Fruit fly (Drosophila melanogaster) whole organism, wandering third instar larva: ENCODE results near the gene Cpr67Fb.

ENCODE experiments used
- Abd-B ChIP-seq: fragments of >200 bp; optimal IDR thresholded peaks from 2 replicates; lab custom pipeline; 2017; ENCODE audit warnings: missing biosample characterization, missing genetic modification characterization
- CG32264 ChIP-seq: fragments of 200-800 bp; sonication (Bioruptor generic); optimal IDR thresholded peaks from 2 replicates; lab custom pipeline; 2016; ENCODE audit warnings: missing biosample characterization, missing genetic modification characterization
- CrebA ChIP-seq: fragments of 200-800 bp; sonication (Bioruptor generic); optimal IDR thresholded peaks from 2 replicates; lab custom pipeline; 2016; ENCODE audit warnings: missing biosample characterization, mild to moderate bottlenecking, missing genetic modification characterization, borderline replicate concordance
- Dfd ChIP-seq: fragments of >200 bp; optimal IDR thresholded peaks from 2 replicates; lab custom pipeline; 2017; ENCODE audit warnings: missing biosample characterization, missing genetic modification characterization
- Hr78 ChIP-seq: fragments of >200 bp; optimal IDR thresholded peaks from 2 replicates; lab custom pipeline; 2017; ENCODE audit warnings: missing biosample characterization, missing genetic modification characterization
- Jra ChIP-seq: sonication (Bioruptor generic); optimal IDR thresholded peaks from 2 replicates; lab custom pipeline; 2016; ENCODE audit warnings: missing biosample characterization, missing genetic modification characterization
- brk ChIP-seq: fragments of 200-800 bp; sonication (Bioruptor generic); optimal IDR thresholded peaks from 2 replicates; lab custom pipeline; 2016; ENCODE audit warnings: missing biosample characterization, mild to moderate bottlenecking, missing genetic modification characterization
- fru ChIP-seq: fragments of 200-800 bp; sonication (Bioruptor generic); optimal IDR thresholded peaks from 3 replicates; lab custom pipeline; 2016; ENCODE audit warnings: missing biosample characterization, mild to moderate bottlenecking, missing genetic modification characterization
- h ChIP-seq: fragments of 200-800 bp; sonication (Bioruptor generic); optimal IDR thresholded peaks from 3 replicates; lab custom pipeline; 2016; ENCODE audit warnings: missing biosample characterization, mild to moderate bottlenecking, missing genetic modification characterization
- pan ChIP-seq: fragments of >200 bp; optimal IDR thresholded peaks from 2 replicates; lab custom pipeline; 2017
- psq ChIP-seq: fragments of 200-800 bp; sonication (Bioruptor generic); optimal IDR thresholded peaks from 3 replicates; lab custom pipeline; 2017; ENCODE audit warnings: missing biosample characterization, mild to moderate bottlenecking, missing genetic modification characterization, moderate library complexity
- sv ChIP-seq: fragments of 200-800 bp; sonication (Bioruptor generic); optimal IDR thresholded peaks from 3 replicates; lab custom pipeline; 2016; ENCODE audit warnings: missing biosample characterization, missing genetic modification characterization
- usp ChIP-seq: fragments of >200 bp; optimal IDR thresholded peaks from 2 replicates; lab custom pipeline; 2017; ENCODE audit warnings: missing biosample characterization, missing genetic modification characterization

dm6 chr3L:10869144-10869543 is 24.8 kb upstream of the Cpr67Fb start:
- TF ChIP-seq h (GFP tag; lab: Kevin White, UChicago) (no peak), pan (lab: Kevin White, UChicago) (no peak), Jra (no peak), CrebA (GFP tag; lab: Kevin White, UChicago) (no peak), Hr78 (GFP tag; lab: Kevin White, UChicago) (no peak), Abd-B (no peak), usp (GFP tag; lab: Kevin White, UChicago) (no peak), CG32264 (GFP tag; lab: Kevin White, UChicago) (no peak), sv (GFP tag; lab: Kevin White, UChicago) (no peak), brk (GFP tag; lab: Kevin White, UChicago) (no peak), fru (no peak), Dfd (GFP tag; lab: Kevin White, UChicago) (no peak), psq (GFP tag; lab: Kevin White, UChicago) (no peak)
